Worm (Caenorhabditis elegans) whole organism, young adult: ENCODE results near the gene prdx-3.

Experiments used
- B0019.2 ChIP-seq: fragments of 200-800 bp; sonication (Bioruptor generic); conservative IDR thresholded peaks from 2 replicates; pipeline ENCODE4 v1.3.6; 2022; ENCODE audit warnings: missing genetic modification reagents, missing genetic modification characterization, missing compliant biosample characterization
- B0035.1 ChIP-seq: sonication (generic microtip); optimal IDR thresholded peaks from 2 replicates; lab custom pipeline; 2016; ENCODE audit warnings: missing genetic modification characterization, mild to moderate bottlenecking, missing compliant biosample characterization, missing genotype, missing genetic modification reagents
- F33H1.4 ChIP-seq: fragments of 200-800 bp; sonication (Bioruptor generic); IDR thresholded peaks from 2 replicates; pipeline ENCODE4 v1.3.6; 2022; ENCODE audit warnings: missing genetic modification reagents, missing genetic modification characterization, missing compliant biosample characterization
- F37B4.10 ChIP-seq: fragments of 200-800 bp; sonication (Bioruptor generic); IDR thresholded peaks from 2 replicates; pipeline ENCODE4 v1.3.6; 2022; ENCODE audit warnings: missing genetic modification characterization, missing compliant biosample characterization
- F55B11.4 ChIP-seq: sonication (generic microtip); optimal IDR thresholded peaks from 2 replicates; lab custom pipeline; 2016; ENCODE audit warnings: missing compliant biosample characterization, missing genetic modification characterization, borderline replicate concordance; ENCODE audit not compliant: insufficient read depth
- Y53F4B.3 ChIP-seq: fragments of 200-800 bp; sonication (Bioruptor generic); IDR thresholded peaks from 2 replicates; pipeline ENCODE4 v1.3.6; 2022; ENCODE audit warnings: missing genetic modification reagents, missing genetic modification characterization, missing compliant biosample characterization
- Y79H2A.3 ChIP-seq: fragments of 200-800 bp; sonication (Bioruptor generic); conservative IDR thresholded peaks from 2 replicates; pipeline ENCODE4 v1.3.6; 2022; ENCODE audit warnings: missing genetic modification reagents, missing genetic modification characterization, missing compliant biosample characterization
- aptf-3 ChIP-seq: fragments of 200-800 bp; sonication (Bioruptor generic); IDR thresholded peaks from 2 replicates; pipeline ENCODE4 v1.3.6; 2022; ENCODE audit warnings: missing genetic modification characterization, missing compliant biosample characterization
- athp-1 ChIP-seq: sonication (generic microtip); optimal IDR thresholded peaks from 2 replicates; lab custom pipeline; 2017; ENCODE audit warnings: mild to moderate bottlenecking, missing genetic modification characterization, missing compliant biosample characterization
- attf-3 ChIP-seq: fragments of 200-800 bp; sonication (Bioruptor generic); conservative IDR thresholded peaks from 2 replicates; pipeline ENCODE4 v1.3.6; 2022; ENCODE audit warnings: missing genetic modification reagents, missing genetic modification characterization, missing compliant biosample characterization
- ccch-3 ChIP-seq: fragments of 200-800 bp; sonication (Bioruptor generic); optimal IDR thresholded peaks from 2 replicates; lab custom pipeline; 2018; ENCODE audit warnings: mild to moderate bottlenecking, missing genetic modification characterization, missing compliant biosample characterization
- cebp-1 ChIP-seq, 2 experiments: fragments of 200-800 bp in 1 of 2; sonication (Bioruptor generic) in 1 of 2; sonication (generic microtip) in 1 of 2; IDR thresholded peaks in 1 of 2; optimal IDR thresholded peaks in 1 of 2; 2 replicates each; pipeline versions ENCODE4 v1.3.6 to Lab custom; 2017 to 2022; ENCODE audit warnings: missing compliant biosample characterization in 2 of 2, missing genetic modification characterization in 2 of 2, mild to moderate bottlenecking in 1 of 2, missing genetic modification reagents in 1 of 2, moderate library complexity in 1 of 2
- cebp-2 ChIP-seq: fragments of 200-800 bp; sonication (Bioruptor generic); IDR thresholded peaks from 2 replicates; pipeline ENCODE4 v1.3.6; 2022; ENCODE audit warnings: missing genetic modification characterization, missing compliant biosample characterization
- ceh-100 ChIP-seq: fragments of 200-800 bp; sonication (Bioruptor generic); IDR thresholded peaks from 2 replicates; pipeline ENCODE4 v1.3.6; 2022; ENCODE audit warnings: missing genetic modification reagents, missing genetic modification characterization, missing compliant biosample characterization
- ceh-27 ChIP-seq: fragments of 200-800 bp; sonication (Bioruptor generic); optimal IDR thresholded peaks from 2 replicates; lab custom pipeline; 2018; ENCODE audit warnings: mild to moderate bottlenecking, missing genetic modification characterization, moderate library complexity, missing compliant biosample characterization
- ceh-91 ChIP-seq: fragments of 200-800 bp; sonication (Bioruptor generic); IDR thresholded peaks from 2 replicates; pipeline ENCODE4 v1.3.6; 2022; ENCODE audit warnings: missing genetic modification reagents, missing genetic modification characterization, missing compliant biosample characterization
- chd-7 ChIP-seq: sonication (generic microtip); optimal IDR thresholded peaks from 2 replicates; lab custom pipeline; 2016; ENCODE audit warnings: mild to moderate bottlenecking, missing genetic modification characterization, moderate library complexity, missing compliant biosample characterization
- die-1 ChIP-seq: sonication (generic microtip); optimal IDR thresholded peaks from 2 replicates; lab custom pipeline; 2016; ENCODE audit warnings: missing genotype, mild to moderate bottlenecking, missing genetic modification characterization, missing compliant biosample characterization
- dpl-1 ChIP-seq: fragments of 150-350 bp; optimal IDR thresholded peaks from 2 replicates; lab custom pipeline; 2014; ENCODE audit warnings: missing biosample characterization, missing genetic modification reagents, missing genetic modification characterization
- fkh-3 ChIP-seq: sonication (generic microtip); optimal IDR thresholded peaks from 2 replicates; lab custom pipeline; 2016; ENCODE audit warnings: mild to moderate bottlenecking, missing genetic modification characterization, missing compliant biosample characterization
- him-1 ChIP-seq: sonication (generic microtip); optimal IDR thresholded peaks from 2 replicates; lab custom pipeline; 2016; ENCODE audit warnings: missing genotype, missing genetic modification reagents, missing genetic modification characterization, missing compliant biosample characterization
- hmg-1.2 ChIP-seq: fragments of 200-800 bp; sonication (Bioruptor generic); IDR thresholded peaks from 2 replicates; pipeline ENCODE4 v1.3.6; 2022; ENCODE audit warnings: missing genetic modification reagents, missing genetic modification characterization, missing compliant biosample characterization
- let-607 ChIP-seq, 2 experiments: fragments of 200-800 bp in 1 of 2; sonication (Bioruptor generic) in 1 of 2; sonication (generic microtip) in 1 of 2; optimal IDR thresholded peaks; 2 replicates each; lab custom pipeline; 2016 to 2018; ENCODE audit warnings: mild to moderate bottlenecking in 2 of 2, missing compliant biosample characterization in 2 of 2, missing genetic modification characterization in 2 of 2, moderate library complexity in 2 of 2, missing genotype in 1 of 2
- lin-54 ChIP-seq: fragments of 200-800 bp; sonication (Bioruptor generic); optimal IDR thresholded peaks from 2 replicates; lab custom pipeline; 2018; ENCODE audit warnings: mild to moderate bottlenecking, missing genetic modification characterization, missing compliant biosample characterization
- lsl-1 ChIP-seq: fragments of 200-800 bp; sonication (Bioruptor generic); optimal IDR thresholded peaks from 2 replicates; lab custom pipeline; 2018; ENCODE audit warnings: mild to moderate bottlenecking, missing genetic modification characterization, moderate library complexity, missing compliant biosample characterization
- madf-3 ChIP-seq: fragments of 200-800 bp; sonication (Bioruptor generic); IDR thresholded peaks from 2 replicates; pipeline ENCODE4 v1.3.6; 2022; ENCODE audit warnings: missing genetic modification reagents, missing genetic modification characterization, missing compliant biosample characterization
- madf-6 ChIP-seq: fragments of 200-800 bp; sonication (Bioruptor generic); IDR thresholded peaks from 2 replicates; pipeline ENCODE4 v1.3.6; 2022; ENCODE audit warnings: missing genetic modification reagents, missing genetic modification characterization, missing compliant biosample characterization
- mel-28 ChIP-seq: sonication (generic microtip); optimal IDR thresholded peaks from 2 replicates; lab custom pipeline; 2016; ENCODE audit warnings: borderline replicate concordance, mild to moderate bottlenecking, missing genetic modification characterization, missing compliant biosample characterization
- nfya-2 ChIP-seq: fragments of 200-800 bp; sonication (Bioruptor generic); IDR thresholded peaks from 2 replicates; pipeline ENCODE4 v1.3.6; 2022; ENCODE audit warnings: missing genetic modification reagents, missing genetic modification characterization, missing compliant biosample characterization
- nfyb-1 ChIP-seq: fragments of 200-800 bp; sonication (Bioruptor generic); IDR thresholded peaks from 2 replicates; pipeline ENCODE4 v1.3.6; 2022; ENCODE audit warnings: missing genetic modification reagents, missing genetic modification characterization, missing compliant biosample characterization
- nhr-90 ChIP-seq: sonication (generic microtip); optimal IDR thresholded peaks from 2 replicates; lab custom pipeline; 2016; ENCODE audit warnings: missing genotype, mild to moderate bottlenecking, missing genetic modification characterization, missing compliant biosample characterization
- pbrm-1 ChIP-seq: fragments of 200-800 bp; sonication (Bioruptor generic); IDR thresholded peaks from 2 replicates; pipeline ENCODE4 v1.3.6; 2022; ENCODE audit warnings: missing genetic modification reagents, missing genetic modification characterization, missing compliant biosample characterization
- rcor-1 ChIP-seq: fragments of 200-800 bp; sonication (Bioruptor generic); IDR thresholded peaks from 2 replicates; pipeline ENCODE4 v1.3.6; 2022; ENCODE audit warnings: missing genetic modification reagents, missing genetic modification characterization, missing compliant biosample characterization
- rec-8 ChIP-seq, 2 experiments: sonication (generic microtip); optimal IDR thresholded peaks; 2 replicates each; lab custom pipeline; 2016; ENCODE audit warnings: mild to moderate bottlenecking in 2 of 2, missing genetic modification characterization in 2 of 2, missing genetic modification reagents in 2 of 2, missing genotype in 2 of 2, missing biosample characterization in 1 of 2, missing compliant biosample characterization in 1 of 2, moderate library complexity in 1 of 2
- rpc-1 ChIP-seq, 2 experiments: fragments of 150-350 bp in 1 of 2; sonication (generic microtip) in 1 of 2; optimal IDR thresholded peaks; 2 replicates each; lab custom pipeline; 2014 to 2018; ENCODE audit warnings: missing biosample characterization in 1 of 2, missing genetic modification characterization in 1 of 2, missing genetic modification reagents in 1 of 2, missing genotype in 1 of 2
- snpc-3.4 ChIP-seq: sonication (generic microtip); optimal IDR thresholded peaks from 2 replicates; lab custom pipeline; 2017; ENCODE audit warnings: missing genetic modification characterization, mild to moderate bottlenecking, missing compliant biosample characterization, antibody characterized with exemption, moderate library complexity, missing genotype, missing genetic modification reagents
- tbp1 ChIP-seq: fragments of 200-800 bp; sonication (Bioruptor generic); optimal IDR thresholded peaks from 2 replicates; lab custom pipeline; 2018; ENCODE audit warnings: mild to moderate bottlenecking, missing genetic modification characterization, missing compliant biosample characterization
- tlf-1 ChIP-seq: fragments of 200-800 bp; sonication (Bioruptor generic); optimal IDR thresholded peaks from 2 replicates; lab custom pipeline; 2018; ENCODE audit warnings: mild to moderate bottlenecking, missing genetic modification characterization, missing compliant biosample characterization
- unc-62 ChIP-seq: fragments of 150-350 bp; optimal IDR thresholded peaks from 2 replicates; lab custom pipeline; 2014; ENCODE audit warnings: missing biosample characterization, missing genetic modification reagents, missing genetic modification characterization
- zfh-2 ChIP-seq: fragments of 200-800 bp; sonication (Bioruptor generic); conservative IDR thresholded peaks from 2 replicates; pipeline ENCODE4 v1.3.6; 2022; ENCODE audit warnings: missing genetic modification reagents, missing genetic modification characterization, missing compliant biosample characterization
- ztf-18 ChIP-seq: sonication (generic microtip); optimal IDR thresholded peaks from 2 replicates; lab custom pipeline; 2016; ENCODE audit warnings: missing genotype, mild to moderate bottlenecking, missing genetic modification characterization, missing compliant biosample characterization
- ztf-22 ChIP-seq: fragments of 200-800 bp; sonication (Bioruptor generic); optimal IDR thresholded peaks from 2 replicates; lab custom pipeline; 2018; ENCODE audit warnings: mild to moderate bottlenecking, missing genetic modification characterization, moderate library complexity, missing compliant biosample characterization
- ztf-28 ChIP-seq: fragments of 200-800 bp; sonication (Bioruptor generic); IDR thresholded peaks from 2 replicates; pipeline ENCODE4 v1.3.6; 2022; ENCODE audit warnings: missing genetic modification reagents, missing genetic modification characterization, missing compliant biosample characterization

Gene prdx-3

DNA sequence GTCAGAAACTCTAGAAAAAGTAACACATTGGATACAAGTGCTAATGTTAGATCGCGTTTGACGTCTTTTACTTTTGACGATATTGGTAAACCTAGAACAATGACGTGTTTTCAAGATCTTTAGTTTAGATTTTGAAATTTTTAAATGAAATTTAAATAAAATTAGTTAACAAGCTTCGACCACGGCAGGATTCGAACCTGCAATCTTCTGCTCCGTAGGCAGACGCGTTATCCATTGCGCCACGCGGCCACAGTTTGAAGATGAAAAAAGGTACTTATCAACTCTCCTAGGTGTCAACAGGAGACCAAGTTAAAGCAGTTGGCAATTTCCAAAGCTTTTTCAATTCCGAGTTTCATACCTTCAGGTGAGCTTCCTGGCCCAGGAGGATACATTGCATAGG lies 42.1 kb downstream of the prdx-3 start (continued):
- peak; percentile 48; the same call in 1 of the 2 replicates for TF ChIP-seq hmg-1.2 (GFP tag; lab: Robert Waterston, UW)
- peak; percentile 61; the same call in 1 of the 2 replicates for TF ChIP-seq pbrm-1
- peak; percentile 93 for TF ChIP-seq tbp1
- TF ChIP-seq fkh-3 (tag; lab: Kevin White, UChicago): no peak
- TF ChIP-seq Y53F4B.3 (GFP tag; lab: Robert Waterston, UW): 0 out of 2 replicates have a peak, but pooled peaks have one; percentile 12

DNA sequence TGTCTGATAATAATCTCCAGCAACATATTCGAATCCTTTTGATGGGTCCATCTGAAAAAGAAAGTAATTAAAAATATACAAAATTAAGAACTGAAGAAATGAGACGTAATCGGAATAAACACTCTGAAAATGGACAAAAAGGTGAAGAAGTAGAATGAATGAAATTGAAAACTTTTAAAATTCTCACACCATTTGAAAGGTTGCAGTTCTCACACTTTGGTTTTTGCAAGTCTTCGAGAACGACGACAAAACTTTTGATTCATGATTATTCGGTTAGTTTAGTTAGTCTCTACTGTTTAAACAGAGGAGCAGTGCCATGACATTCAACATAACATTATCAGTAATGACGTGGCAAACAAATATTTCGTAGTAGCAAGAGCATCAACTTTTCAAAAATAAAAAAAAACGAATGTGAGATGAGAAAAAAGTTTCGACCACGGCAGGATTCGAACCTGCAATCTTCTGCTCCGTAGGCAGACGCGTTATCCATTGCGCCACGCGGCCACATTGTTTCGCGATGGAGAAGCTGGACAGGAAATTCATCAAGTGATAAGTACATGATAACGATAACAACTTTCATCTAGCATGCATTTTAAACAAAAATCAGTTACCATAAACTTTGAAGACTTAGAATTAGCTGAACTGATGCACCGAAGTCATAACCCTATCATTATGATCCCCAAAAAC lies 42.8 kb downstream of the prdx-3 start, which contains the start of gene ceh-43:
TSS of gene ceh-43 (minus strand) at position 51 of the 687 bp plus-strand sequence.
- TF ChIP-seq fkh-3 (tag; lab: Kevin White, UChicago): no peak
- TF ChIP-seq madf-6 (GFP tag; lab: Robert Waterston, UW): peak; percentile 64; the same call in 1 of the 2 replicates
- TF ChIP-seq attf-3 (GFP tag; lab: Robert Waterston, UW): no peak
- peak in 1 of 2 experiments; percentile 11 for TF ChIP-seq rec-8 (tag; optimal IDR thresholded peaks at IDR 0.05; lab: Kevin White, UChicago)
- peak; percentile 13 for TF ChIP-seq ceh-27
- no peak for TF ChIP-seq nfya-2 (GFP tag; lab: Robert Waterston, UW)
- peak; percentile 64 for TF ChIP-seq rpc-1 (optimal IDR thresholded peaks at IDR 0.05; lab: Kevin White, UChicago)
- TF ChIP-seq rpc-1 (tag; optimal IDR thresholded peaks at IDR 0.05; lab: Kevin White, UChicago): peak; percentile 79
- TF ChIP-seq athp-1 (tag; lab: Kevin White, UChicago): no peak
- TF ChIP-seq madf-3: 0 out of 2 replicates have a peak, but pooled peaks have one; percentile 44
- TF ChIP-seq snpc-3.4 (tag; lab: Kevin White, UChicago): peak; percentile 38
- TF ChIP-seq dpl-1 (GFP tag; lab: Kevin White, UChicago): no peak
- no peak for TF ChIP-seq F37B4.10 (GFP tag; lab: Robert Waterston, UW)
- peak; percentile 35 for TF ChIP-seq die-1 (tag; lab: Kevin White, UChicago)
- no peak for TF ChIP-seq F55B11.4
- TF ChIP-seq hmg-1.2 (GFP tag; lab: Robert Waterston, UW): peak; percentile 53
- TF ChIP-seq ztf-18 (tag; lab: Kevin White, UChicago): peak; percentile 36
- no peak for TF ChIP-seq cebp-1 (GFP tag; IDR thresholded peaks at IDR 0.05; lab: Robert Waterston, UW)
- peak; percentile 19 for TF ChIP-seq cebp-1 (tag; optimal IDR thresholded peaks at IDR 0.05; lab: Kevin White, UChicago)
- TF ChIP-seq B0035.1: no peak
- TF ChIP-seq ceh-100: peak; percentile 51
- TF ChIP-seq ccch-3: no peak
- no peak for TF ChIP-seq zfh-2 (GFP tag; lab: Robert Waterston, UW)
- TF ChIP-seq let-607 (tag; optimal IDR thresholded peaks at IDR 0.05; lab: Kevin White, UChicago): no peak
- no peak for TF ChIP-seq chd-7
- TF ChIP-seq ztf-22: no peak
- TF ChIP-seq nhr-90 (tag; lab: Kevin White, UChicago): peak; percentile 11
- peak; percentile 15 for TF ChIP-seq lin-54 (GFP tag; lab: Kevin White, UChicago)
- no peak for TF ChIP-seq tlf-1 (GFP tag; lab: Kevin White, UChicago)
- peak; percentile 45 for TF ChIP-seq F33H1.4 (GFP tag; lab: Robert Waterston, UW)
- TF ChIP-seq Y79H2A.3: no peak
- TF ChIP-seq ceh-91 (GFP tag; lab: Robert Waterston, UW): 0 out of 2 replicates have a peak, but pooled peaks have one; percentile 25
- TF ChIP-seq cebp-2 (GFP tag; lab: Robert Waterston, UW): no peak
- peak; percentile 33 for TF ChIP-seq lsl-1 (GFP tag; lab: Kevin White, UChicago)
- TF ChIP-seq unc-62 (GFP tag; lab: Kevin White, UChicago): no peak
- TF ChIP-seq aptf-3 (GFP tag; lab: Robert Waterston, UW): no peak
- 0 out of 2 replicates have a peak, but pooled peaks have one; percentile 38 for TF ChIP-seq ztf-28
- TF ChIP-seq him-1 (tag; lab: Kevin White, UChicago): peak; percentile 46
- 0 out of 2 replicates have a peak, but pooled peaks have one; percentile 8 for TF ChIP-seq rcor-1 (GFP tag; lab: Robert Waterston, UW)
- TF ChIP-seq nfyb-1 (GFP tag; lab: Robert Waterston, UW): 0 out of 2 replicates have a peak, but pooled peaks have one; percentile 32
- peak; percentile 57 for TF ChIP-seq B0019.2 (GFP tag; lab: Robert Waterston, UW)
- no peak for TF ChIP-seq mel-28 (tag; lab: Kevin White, UChicago)
